Worm (Caenorhabditis elegans): ENCODE data around the gene sulp-5.

- no peak for TF ChIP-seq elt-2 (tag; optimal IDR thresholded peaks at IDR 0.05)
- TF ChIP-seq hlh-30 (tag; optimal IDR thresholded peaks at IDR 0.05; ENCODE audit: insufficient read depth): no peak
- TF ChIP-seq tbx-2 (tag; optimal IDR thresholded peaks at IDR 0.05): no peak
- TF ChIP-seq fkh-6 (tag; optimal IDR thresholded peaks at IDR 0.05): no peak
- no peak for TF ChIP-seq ceh-24 (tag; optimal IDR thresholded peaks at IDR 0.05)
- no peak for TF ChIP-seq ama-1 (optimal IDR thresholded peaks at IDR 0.05)
- TF ChIP-seq fkh-10 (GFP tag; optimal IDR thresholded peaks at IDR 0.05): no peak
- no peak for TF ChIP-seq ceh-14 (tag; optimal IDR thresholded peaks at IDR 0.05)
- TF ChIP-seq ceh-48 (tag; optimal IDR thresholded peaks at IDR 0.05): no peak
- TF ChIP-seq nhr-11 (tag; optimal IDR thresholded peaks at IDR 0.05): no peak
These were observed 32.9 kb upstream of the sulp-5 start for ce11 chrV:11846969-11847368.

Data from whole organism, late embryonic.